Worm (Caenorhabditis elegans): ENCODE results near the gene sru-15.

ce11 chrIV:17435228-17435627 is 39.2 kb downstream of the sru-15 start:
- TF ChIP-seq unc-130 (GFP tag; optimal IDR thresholded peaks at IDR 0.05) (no peak), let-607 (tag; optimal IDR thresholded peaks at IDR 0.05) (no peak), gei-17 (GFP tag; optimal IDR thresholded peaks at IDR 0.05) (no peak), fkh-3 (tag; optimal IDR thresholded peaks at IDR 0.05) (no peak), ceh-40 (GFP tag; IDR thresholded peaks at IDR 0.05) (no peak), ztf-26 (tag; optimal IDR thresholded peaks at IDR 0.05) (no peak), Y53F4B.3 (GFP tag; IDR thresholded peaks at IDR 0.05) (no peak), hlh-26 (GFP tag; conservative IDR thresholded peaks at IDR 0.05) (no peak), ekl-4 (GFP tag; IDR thresholded peaks at IDR 0.05) (no peak), B0336.3 (GFP tag; IDR thresholded peaks at IDR 0.05) (no peak), nhr-179 (tag; optimal IDR thresholded peaks at IDR 0.05) (no peak), chd-7 (tag; optimal IDR thresholded peaks at IDR 0.05) (no peak), hrde-1 (tag; optimal IDR thresholded peaks at IDR 0.05; ENCODE audit: borderline replicate concordance) (no peak)

Data from whole organism, young adult.